Worm (Caenorhabditis elegans): ENCODE measurements around the gene Y45F10C.4.

DNA sequence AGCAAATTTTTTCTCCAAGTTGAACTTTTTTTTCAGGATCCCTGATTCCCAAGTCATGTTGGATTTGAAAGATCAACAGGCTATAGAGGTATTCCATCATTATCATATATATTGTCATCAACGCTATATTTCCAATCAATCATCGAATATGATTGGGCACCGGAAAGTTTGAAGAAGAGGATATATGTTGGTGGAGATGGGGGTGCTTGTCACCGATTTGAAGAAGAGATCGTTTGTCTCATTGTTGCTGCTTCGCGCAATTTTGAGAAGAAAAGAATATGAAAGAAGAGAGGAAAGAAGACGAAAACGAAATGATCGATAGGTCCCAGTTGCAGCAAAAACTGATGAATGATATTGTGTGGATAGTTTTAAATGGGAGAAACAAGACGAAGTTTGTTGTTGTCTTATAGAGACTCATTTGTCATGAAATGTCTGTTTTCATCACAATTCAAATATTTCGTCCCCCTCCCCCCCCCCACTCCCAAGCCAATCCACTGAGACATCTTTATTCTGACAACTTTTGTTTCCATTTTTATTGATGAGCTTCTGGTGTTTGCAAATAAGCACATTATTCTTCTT, 25.4 kb upstream of the Y45F10C.4 start, which contains the start of gene T23G4.2:
- TF ChIP-seq scrt-1 (GFP tag; IDR thresholded peaks at IDR 0.05) = no peak
- no peak for TF ChIP-seq tbx-11 (GFP tag; IDR thresholded peaks at IDR 0.05)
- no peak for TF ChIP-seq hmbx-1 (tag; optimal IDR thresholded peaks at IDR 0.05)
- no peak for TF ChIP-seq ceh-36 (tag; optimal IDR thresholded peaks at IDR 0.05)
- no peak for TF ChIP-seq sea-1 (GFP tag; conservative IDR thresholded peaks at IDR 0.05)
- no peak for TF ChIP-seq hnd-1 (tag; optimal IDR thresholded peaks at IDR 0.05)
- no peak for TF ChIP-seq ama-1 (optimal IDR thresholded peaks at IDR 0.05)
- no peak for TF ChIP-seq aly-1 (tag; optimal IDR thresholded peaks at IDR 0.05)
- no peak for TF ChIP-seq flt-1 (GFP tag; IDR thresholded peaks at IDR 0.05)
- TF ChIP-seq tbx-37 (GFP tag; conservative IDR thresholded peaks at IDR 0.05) = no peak
